Worm (Caenorhabditis elegans) whole organism, L4 larva: ENCODE data around the gene H04D03.7.

Experiments
- F26F4.8 ChIP-seq: fragments of 200-800 bp; sonication (Bioruptor generic); conservative IDR thresholded peaks from 2 replicates; pipeline ENCODE4 v1.3.6; 2022; ENCODE audit warnings: missing genetic modification characterization, missing compliant biosample characterization
- F49E8.2 ChIP-seq: sonication (generic microtip); optimal IDR thresholded peaks from 2 replicates; lab custom pipeline; 2016; ENCODE audit warnings: missing compliant biosample characterization, mild to moderate bottlenecking, missing genetic modification characterization, borderline replicate concordance
- R02D3.7 ChIP-seq: fragments of 150-350 bp; sonication (generic microtip); optimal IDR thresholded peaks from 3 replicates; lab custom pipeline; 2014; ENCODE audit warnings: missing biosample characterization, missing genetic modification characterization
- T20F7.1 ChIP-seq: fragments of 200-800 bp; sonication (Bioruptor generic); optimal IDR thresholded peaks from 2 replicates; lab custom pipeline; 2018; ENCODE audit warnings: mild to moderate bottlenecking, missing genetic modification characterization, missing compliant biosample characterization
- Y5F2A.4 ChIP-seq: fragments of 200-800 bp; sonication (Bioruptor generic); optimal IDR thresholded peaks from 2 replicates; lab custom pipeline; 2018; ENCODE audit warnings: mild to moderate bottlenecking, missing genetic modification characterization, missing compliant biosample characterization
- aha-1 ChIP-seq: fragments of 150-350 bp; peaks from one replicate; lab custom pipeline; 2014; ENCODE audit warnings: missing biosample characterization, missing genetic modification characterization
- aly-2 ChIP-seq: sonication (generic microtip); optimal IDR thresholded peaks from 2 replicates; lab custom pipeline; 2018; ENCODE audit warnings: missing biosample characterization, missing genetic modification characterization
- arid-1 ChIP-seq: fragments of 200-800 bp; sonication (Bioruptor generic); conservative IDR thresholded peaks from 2 replicates; pipeline ENCODE4 v1.3.6; 2022; ENCODE audit warnings: missing genetic modification reagents, missing genetic modification characterization, missing compliant biosample characterization
- ctbp-1 ChIP-seq: fragments of 200-800 bp; sonication (Bioruptor generic); IDR thresholded peaks from 2 replicates; pipeline ENCODE4 v1.3.6; 2022; ENCODE audit warnings: missing genetic modification reagents, missing genetic modification characterization, missing compliant biosample characterization
- daf-19 ChIP-seq: fragments of 200-800 bp; sonication (Bioruptor generic); conservative IDR thresholded peaks from 2 replicates; pipeline ENCODE4 v1.3.6; 2022; ENCODE audit warnings: missing genetic modification characterization, missing compliant biosample characterization
- egl-27 ChIP-seq: sonication (generic microtip); optimal IDR thresholded peaks from 3 replicates; lab custom pipeline; 2017; ENCODE audit warnings: missing biosample characterization, missing genetic modification reagents, missing genetic modification characterization
- egl-43 ChIP-seq: fragments of 200-800 bp; sonication (Bioruptor generic); IDR thresholded peaks from 2 replicates; pipeline ENCODE4 v1.3.6; 2022; ENCODE audit warnings: missing genetic modification reagents, missing genetic modification characterization, missing compliant biosample characterization
- fkh-10 ChIP-seq: fragments of 150-350 bp; optimal IDR thresholded peaks from 2 replicates; lab custom pipeline; 2014; ENCODE audit warnings: missing biosample characterization, missing genetic modification reagents, missing genetic modification characterization
- gei-8 ChIP-seq: fragments of 200-800 bp; sonication (Bioruptor generic); optimal IDR thresholded peaks from 2 replicates; lab custom pipeline; 2018; ENCODE audit warnings: mild to moderate bottlenecking, missing genetic modification characterization, missing compliant biosample characterization
- hlh-30 ChIP-seq: sonication (generic microtip); optimal IDR thresholded peaks from 2 replicates; lab custom pipeline; 2017; ENCODE audit warnings: antibody characterized with exemption, mild to moderate bottlenecking, missing genetic modification characterization, missing compliant biosample characterization; ENCODE audit not compliant: insufficient read depth
- hmg-1.1 ChIP-seq: fragments of 200-800 bp; sonication (Bioruptor generic); IDR thresholded peaks from 2 replicates; pipeline ENCODE4 v1.3.6; 2022; ENCODE audit warnings: missing genetic modification reagents, missing genetic modification characterization, missing compliant biosample characterization
- jun-1 ChIP-seq: fragments of 150-350 bp; optimal IDR thresholded peaks from 2 replicates; lab custom pipeline; 2014; ENCODE audit warnings: missing biosample characterization, missing genetic modification reagents, missing genetic modification characterization
- lin-29 ChIP-seq: fragments of 200-800 bp; sonication (Bioruptor generic); IDR thresholded peaks from 2 replicates; pipeline ENCODE4 v1.3.6; 2022; ENCODE audit warnings: missing genetic modification reagents, missing genetic modification characterization, missing compliant biosample characterization
- lin-39 ChIP-seq: fragments of 150-350 bp; optimal IDR thresholded peaks from 2 replicates; lab custom pipeline; 2014; ENCODE audit warnings: missing biosample characterization, missing genetic modification reagents, missing genetic modification characterization
- lir-3 ChIP-seq: sonication (generic microtip); optimal IDR thresholded peaks from 2 replicates; lab custom pipeline; 2016; ENCODE audit warnings: mild to moderate bottlenecking, missing genetic modification characterization, missing compliant biosample characterization
- lsy-2 ChIP-seq, 2 experiments: fragments of 150-350 bp in 1 of 2; sonication (generic microtip) in 1 of 2; optimal IDR thresholded peaks; 2 replicates each; lab custom pipeline; 2014 to 2017; ENCODE audit warnings: missing biosample characterization in 2 of 2, missing genetic modification characterization in 2 of 2
- mdl-1 ChIP-seq, 2 experiments: fragments of 150-350 bp in 1 of 2; sonication (generic microtip) in 1 of 2; optimal IDR thresholded peaks; 2 replicates each; lab custom pipeline; 2014 to 2017; ENCODE audit warnings: missing biosample characterization in 2 of 2, missing genetic modification characterization in 2 of 2
- mep-1 ChIP-seq: fragments of 150-350 bp; sonication (generic microtip); optimal IDR thresholded peaks from 3 replicates; lab custom pipeline; 2014; ENCODE audit warnings: missing biosample characterization, missing genetic modification characterization
- mes-2 ChIP-seq: sonication (generic microtip); optimal IDR thresholded peaks from 2 replicates; lab custom pipeline; 2016; ENCODE audit warnings: missing genotype, mild to moderate bottlenecking, missing genetic modification characterization, missing compliant biosample characterization; ENCODE audit not compliant: poor library complexity, severe bottlenecking
- mxl-3 ChIP-seq: fragments of 200-800 bp; sonication (Bioruptor generic); optimal IDR thresholded peaks from 2 replicates; lab custom pipeline; 2018; ENCODE audit warnings: mild to moderate bottlenecking, missing genetic modification characterization, missing compliant biosample characterization
- nhr-102 ChIP-seq: sonication (generic microtip); optimal IDR thresholded peaks from 2 replicates; lab custom pipeline; 2016; ENCODE audit warnings: mild to moderate bottlenecking, missing genetic modification characterization, moderate library complexity, missing compliant biosample characterization
- nhr-11 ChIP-seq: fragments of 150-350 bp; optimal IDR thresholded peaks from 2 replicates; lab custom pipeline; 2014; ENCODE audit warnings: missing biosample characterization, missing genetic modification characterization
- nhr-48 ChIP-seq: sonication (generic microtip); optimal IDR thresholded peaks from 2 replicates; lab custom pipeline; 2016; ENCODE audit warnings: mild to moderate bottlenecking, missing genetic modification characterization, missing compliant biosample characterization
- nhr-77 ChIP-seq: fragments of 150-350 bp; optimal IDR thresholded peaks from 2 replicates; lab custom pipeline; 2014; ENCODE audit warnings: missing biosample characterization, missing genetic modification characterization
- rbr-2 ChIP-seq: sonication (generic microtip); optimal IDR thresholded peaks from 2 replicates; lab custom pipeline; 2016; ENCODE audit warnings: missing genotype, missing genetic modification characterization, missing compliant biosample characterization
- set-16 ChIP-seq: fragments of 200-800 bp; sonication (Bioruptor generic); IDR thresholded peaks from 2 replicates; pipeline ENCODE4 v1.3.6; 2022; ENCODE audit warnings: missing genetic modification reagents, missing genetic modification characterization, missing compliant biosample characterization
- snpc-1.2 ChIP-seq: fragments of 200-800 bp; sonication (Bioruptor generic); IDR thresholded peaks from 2 replicates; pipeline ENCODE4 v1.3.6; 2022; ENCODE audit warnings: missing genetic modification reagents, missing genetic modification characterization, missing compliant biosample characterization
- tra-1 ChIP-seq: fragments of 200-800 bp; sonication (Bioruptor generic); IDR thresholded peaks from 2 replicates; pipeline ENCODE4 v1.3.6; 2022; ENCODE audit warnings: missing genetic modification reagents, missing genetic modification characterization, missing compliant biosample characterization
- unc-62 ChIP-seq, 3 experiments: fragments of 150-350 bp in 1 of 3; sonication (generic microtip); optimal IDR thresholded peaks in 2 of 3; peaks in 1 of 3; 1 replicate in 1 of 3; 2 replicates in 2 of 3; lab custom pipeline; 2014 to 2017; ENCODE audit warnings: missing biosample characterization in 3 of 3, missing genetic modification characterization in 3 of 3, missing genetic modification reagents in 3 of 3, missing genotype in 1 of 3
- vab-7 ChIP-seq: fragments of 200-800 bp; sonication (Bioruptor generic); IDR thresholded peaks from 2 replicates; pipeline ENCODE4 v1.3.6; 2022; ENCODE audit warnings: missing genetic modification reagents, missing genetic modification characterization, missing compliant biosample characterization
- zag-1 ChIP-seq: fragments of 150-350 bp; optimal IDR thresholded peaks from 2 replicates; lab custom pipeline; 2014; ENCODE audit warnings: missing biosample characterization, missing genetic modification characterization

Gene H04D03.7

ce11 chrIII:10407198-10407663 is 39.4 kb downstream of the H04D03.7 start, which contains the start of gene hat-1 (continued):
- TF ChIP-seq nhr-77 (tag; lab: Kevin White, UChicago) (peak; percentile 85), nhr-48 (tag; lab: Kevin White, UChicago) (peak; percentile 86), snpc-1.2 (0 out of 2 replicates have a peak, but pooled peaks have one; percentile 26)

ce11 chrIII:10404918-10405317 is 41.7 kb downstream of the H04D03.7 start, which contains the start of the genes M03C11.3 and chl-1:
M03C11.3 (plus strand) TSS chrIII:10405070.
chl-1 (minus strand) TSS chrIII:10405240.
- TF ChIP-seq T20F7.1 (GFP tag; lab: Kevin White, UChicago) (no peak), fkh-10 (GFP tag; lab: Kevin White, UChicago) (no peak), tra-1 (GFP tag; lab: Robert Waterston, UW) (no peak), F26F4.8 (GFP tag; lab: Robert Waterston, UW) (no peak)

ce11 chrIII:10398919-10399318 is 47.7 kb downstream of the H04D03.7 start:
- no peak for TF ChIP-seq nhr-102 (tag; lab: Kevin White, UChicago)
- TF ChIP-seq fkh-10 (GFP tag; lab: Kevin White, UChicago): peak; percentile 38
- no peak for TF ChIP-seq daf-19 (GFP tag; lab: Robert Waterston, UW)
- 0 out of 2 replicates have a peak, but pooled peaks have one; percentile 39 for TF ChIP-seq vab-7 (GFP tag; lab: Robert Waterston, UW)
- TF ChIP-seq lir-3 (tag; lab: Kevin White, UChicago): no peak
- TF ChIP-seq egl-43: 0 out of 2 replicates have a peak, but pooled peaks have one; percentile 20
- peak; percentile 21 for TF ChIP-seq mes-2
- peak; percentile 8 for TF ChIP-seq rbr-2 (tag; lab: Kevin White, UChicago)
- TF ChIP-seq set-16 (GFP tag; lab: Robert Waterston, UW): peak; percentile 20; the same call in 1 of the 2 replicates
- no peak for TF ChIP-seq R02D3.7 (tag; lab: Kevin White, UChicago)
- peak in 1 of 2 experiments; percentile 68 for TF ChIP-seq mdl-1 (tag; optimal IDR thresholded peaks at IDR 0.05; lab: Kevin White, UChicago)
- no peak for TF ChIP-seq gei-8 (GFP tag; lab: Kevin White, UChicago)
- peak; percentile 60; the same call in 1 of the 2 replicates for TF ChIP-seq hmg-1.1 (GFP tag; lab: Robert Waterston, UW)
- peak; percentile 50 for TF ChIP-seq hlh-30
- TF ChIP-seq mxl-3: no peak
- TF ChIP-seq egl-27: no peak
- TF ChIP-seq unc-62 (GFP tag; optimal IDR thresholded peaks at IDR 0.05 in 1 of 2; lab: Kevin White, UChicago): peak in 1 of 2 experiments; percentile 47
- no peak for TF ChIP-seq unc-62 (tag; optimal IDR thresholded peaks at IDR 0.05; lab: Kevin White, UChicago)
- no peak for TF ChIP-seq lin-39 (tag; lab: Kevin White, UChicago)
- TF ChIP-seq lsy-2 (tag; optimal IDR thresholded peaks at IDR 0.05; lab: Kevin White, UChicago): peak in 1 of 2 experiments; percentile 26
- no peak for TF ChIP-seq jun-1
- TF ChIP-seq mep-1 (tag; lab: Kevin White, UChicago): peak; percentile 35
- TF ChIP-seq lin-29 (GFP tag; lab: Robert Waterston, UW): no peak
- TF ChIP-seq Y5F2A.4 (GFP tag; lab: Kevin White, UChicago): no peak
- no peak for TF ChIP-seq zag-1 (tag; lab: Kevin White, UChicago)
- peak; percentile 82 for TF ChIP-seq aha-1
- TF ChIP-seq nhr-11 (tag; lab: Kevin White, UChicago): no peak

ce11 chrIII:10396891-10397502 is 49.6 kb downstream of the H04D03.7 start:
- TF ChIP-seq ctbp-1 (GFP tag; lab: Robert Waterston, UW) (0 out of 2 replicates have a peak, but pooled peaks have one; percentile 30), unc-62 (GFP tag; optimal IDR thresholded peaks at IDR 0.05 in 1 of 2; lab: Kevin White, UChicago) (peak in 1 of 2 experiments; percentile 91), unc-62 (tag; optimal IDR thresholded peaks at IDR 0.05; lab: Kevin White, UChicago) (no peak), F49E8.2 (tag; lab: Kevin White, UChicago) (no peak), lsy-2 (tag; optimal IDR thresholded peaks at IDR 0.05; lab: Kevin White, UChicago) (no peak), arid-1 (GFP tag; lab: Robert Waterston, UW) (no peak), set-16 (GFP tag; lab: Robert Waterston, UW) (no peak), nhr-48 (tag; lab: Kevin White, UChicago) (no peak), aly-2 (tag; lab: Kevin White, UChicago) (no peak), aha-1 (peak; percentile 75)
